Fruit fly (Drosophila melanogaster) whole organism, embryonic: ENCODE results near the gene RpL37-1.
A peak's percentile ranks its signal among the peaks of the same experiment; 100 is the strongest.

Experiments used
- Adf1 ChIP-seq: fragments of 200-800 bp; sonication (Bioruptor generic); IDR thresholded peaks from 2 replicates; pipeline ENCODE4 v1.3.6; 2022; ENCODE audit warnings: missing biosample characterization, missing genetic modification characterization
- CG1233 ChIP-seq: fragments of 200-800 bp; sonication (Bioruptor generic); optimal IDR thresholded peaks from 4 replicates; lab custom pipeline; 2018; ENCODE audit warnings: missing biosample characterization, mild to moderate bottlenecking, missing genetic modification characterization
- CG12391 ChIP-seq: fragments of 200-800 bp; sonication (Bioruptor generic); optimal IDR thresholded peaks from 3 replicates; lab custom pipeline; 2018; ENCODE audit warnings: missing biosample characterization, mild to moderate bottlenecking, missing genetic modification characterization, moderate library complexity
- CG13894 ChIP-seq: fragments of 200-800 bp; sonication (Bioruptor generic); optimal IDR thresholded peaks from 3 replicates; lab custom pipeline; 2018; ENCODE audit warnings: missing biosample characterization, mild to moderate bottlenecking, missing genetic modification characterization, moderate library complexity
- CG17385 ChIP-seq: fragments of 200-800 bp; sonication (Bioruptor generic); optimal IDR thresholded peaks from 3 replicates; lab custom pipeline; 2018; ENCODE audit warnings: missing biosample characterization, mild to moderate bottlenecking, missing genetic modification characterization
- CG17568 ChIP-seq: fragments of 200-800 bp; sonication (Bioruptor generic); optimal IDR thresholded peaks from 2 replicates; lab custom pipeline; 2018; ENCODE audit warnings: missing biosample characterization, mild to moderate bottlenecking, missing genetic modification characterization, moderate library complexity
- CG1792 ChIP-seq: fragments of 200-800 bp; sonication (Bioruptor generic); optimal IDR thresholded peaks from 2 replicates; lab custom pipeline; 2016; ENCODE audit warnings: missing biosample characterization, missing genetic modification characterization
- CG1832 ChIP-seq: fragments of 200-800 bp; sonication (Bioruptor generic); optimal IDR thresholded peaks from 2 replicates; lab custom pipeline; 2017; ENCODE audit warnings: missing biosample characterization, mild to moderate bottlenecking, missing genetic modification characterization, inconsistent platforms
- CG18764 ChIP-seq: fragments of 200-800 bp; sonication (Bioruptor generic); optimal IDR thresholded peaks from 3 replicates; lab custom pipeline; 2016; ENCODE audit warnings: missing biosample characterization, missing genetic modification characterization
- CG2120 ChIP-seq: fragments of 200-800 bp; sonication (Bioruptor generic); optimal IDR thresholded peaks from 3 replicates; lab custom pipeline; 2016; ENCODE audit warnings: missing biosample characterization, missing genetic modification characterization
- CG2202 ChIP-seq: fragments of 200-800 bp; sonication (Bioruptor generic); optimal IDR thresholded peaks from 2 replicates; lab custom pipeline; 2018; ENCODE audit warnings: missing biosample characterization, mild to moderate bottlenecking, missing genetic modification characterization
- CG32772 ChIP-seq: fragments of 200-800 bp; sonication (Bioruptor generic); IDR thresholded peaks from 2 replicates; pipeline ENCODE4 v1.3.6; 2022; ENCODE audit warnings: missing biosample characterization, missing genetic modification characterization
- CG4360 ChIP-seq: fragments of 200-800 bp; sonication (Bioruptor generic); IDR thresholded peaks from 2 replicates; pipeline ENCODE4 v1.3.6; 2022; ENCODE audit warnings: missing biosample characterization, missing genetic modification characterization
- CG5245 ChIP-seq: fragments of 200-800 bp; sonication (Bioruptor generic); optimal IDR thresholded peaks from 3 replicates; lab custom pipeline; 2016; ENCODE audit warnings: missing biosample characterization, missing genetic modification characterization
- CG5953 ChIP-seq: fragments of 200-800 bp; sonication (Bioruptor generic); IDR thresholded peaks from 2 replicates; pipeline ENCODE4 v1.3.6; 2022; ENCODE audit warnings: missing biosample characterization, missing genetic modification characterization
- CG6175 ChIP-seq: fragments of 200-800 bp; sonication (Bioruptor generic); IDR thresholded peaks from 3 replicates; pipeline ENCODE4 v1.3.6; 2022; ENCODE audit warnings: missing biosample characterization, missing genetic modification characterization
- CG6254 ChIP-seq: fragments of 200-800 bp; sonication (Bioruptor generic); optimal IDR thresholded peaks from 3 replicates; lab custom pipeline; 2017; ENCODE audit warnings: mild to moderate bottlenecking, missing biosample characterization, missing genetic modification reagents, missing genetic modification characterization
- CG6813 ChIP-seq: fragments of 200-800 bp; sonication (Bioruptor generic); optimal IDR thresholded peaks from 2 replicates; lab custom pipeline; 2017; ENCODE audit warnings: missing biosample characterization, missing genetic modification characterization, mild to moderate bottlenecking, moderate library complexity, missing genetic modification reagents
- CG7357 ChIP-seq: fragments of 200-800 bp; sonication (Bioruptor generic); IDR thresholded peaks from 3 replicates; pipeline ENCODE4 v1.3.6; 2022; ENCODE audit warnings: missing biosample characterization, missing genetic modification characterization
- CG8290 ChIP-seq, 3 experiments: fragments of 200-800 bp; sonication (Bioruptor generic); optimal IDR thresholded peaks; 2 replicates each; lab custom pipeline; 2016 to 2019; ENCODE audit warnings: missing biosample characterization in 3 of 3, missing genetic modification characterization in 3 of 3, mild to moderate bottlenecking in 2 of 3, moderate library complexity in 1 of 3
- CG9437 ChIP-seq: fragments of 200-800 bp; sonication (Bioruptor generic); optimal IDR thresholded peaks from 2 replicates; lab custom pipeline; 2018; ENCODE audit warnings: missing biosample characterization, mild to moderate bottlenecking, missing genetic modification characterization
- CTCF ChIP-seq: fragments of 200-800 bp; sonication (Bioruptor generic); optimal IDR thresholded peaks from 2 replicates; lab custom pipeline; 2017; ENCODE audit warnings: missing biosample characterization, mild to moderate bottlenecking, missing genetic modification characterization, moderate library complexity
- D19A ChIP-seq: fragments of 200-800 bp; optimal IDR thresholded peaks from 3 replicates; lab custom pipeline; 2019; ENCODE audit warnings: missing biosample characterization, mild to moderate bottlenecking, missing genetic modification characterization, moderate library complexity
- Dip3 ChIP-seq: fragments of 200-800 bp; sonication (Bioruptor generic); optimal IDR thresholded peaks from 3 replicates; lab custom pipeline; 2016; ENCODE audit warnings: missing biosample characterization, missing genetic modification characterization
- E2f1 ChIP-seq: fragments of 200-800 bp; sonication (Bioruptor generic); IDR thresholded peaks from 2 replicates; pipeline ENCODE4 v1.3.6; 2022; ENCODE audit warnings: missing biosample characterization, missing genetic modification characterization
- E2f2 ChIP-seq: fragments of 200-800 bp; sonication (Bioruptor generic); IDR thresholded peaks from 2 replicates; pipeline ENCODE4 v1.3.6; 2022; ENCODE audit warnings: missing biosample characterization, missing genetic modification characterization
- Eip74EF ChIP-seq, 2 experiments: fragments of 200-800 bp in 1 of 2; fragments of >200 bp in 1 of 2; sonication (Bioruptor generic) in 1 of 2; optimal IDR thresholded peaks; 2 replicates each; lab custom pipeline; 2017 to 2019; ENCODE audit warnings: missing biosample characterization in 2 of 2, missing genetic modification characterization in 2 of 2, mild to moderate bottlenecking in 1 of 2, moderate library complexity in 1 of 2
- GATAe ChIP-seq: fragments of 200-800 bp; sonication (Bioruptor generic); conservative IDR thresholded peaks from 2 replicates; pipeline ENCODE4 v1.3.6; 2022; ENCODE audit warnings: missing biosample characterization, missing genetic modification characterization
- Hmr ChIP-seq: fragments of 200-800 bp; sonication (Bioruptor generic); optimal IDR thresholded peaks from 3 replicates; lab custom pipeline; 2017; ENCODE audit warnings: mild to moderate bottlenecking, missing biosample characterization, missing genetic modification reagents, missing genetic modification characterization
- Opbp ChIP-seq: fragments of 200-800 bp; sonication (Bioruptor generic); IDR thresholded peaks from 3 replicates; pipeline ENCODE4 v1.3.6; 2022; ENCODE audit warnings: missing biosample characterization, missing genetic modification characterization; ENCODE audit not compliant: partially characterized antibody
- Sry-β ChIP-seq: fragments of 200-800 bp; sonication (Bioruptor generic); optimal IDR thresholded peaks from 2 replicates; lab custom pipeline; 2018; ENCODE audit warnings: missing biosample characterization, mild to moderate bottlenecking, missing genetic modification characterization, moderate library complexity
- Ssrp ChIP-seq: fragments of 200-800 bp; sonication (Bioruptor generic); optimal IDR thresholded peaks from 2 replicates; lab custom pipeline; 2018; ENCODE audit warnings: missing biosample characterization, mild to moderate bottlenecking, missing genetic modification characterization, moderate library complexity
- abd-A ChIP-seq: fragments of 200-800 bp; sonication (Bioruptor generic); optimal IDR thresholded peaks from 3 replicates; lab custom pipeline; 2019; ENCODE audit warnings: missing biosample characterization, mild to moderate bottlenecking, missing genetic modification characterization, moderate library complexity
- aop ChIP-seq: fragments of 200-800 bp; sonication (Bioruptor generic); IDR thresholded peaks from 2 replicates; pipeline ENCODE4 v1.3.6; 2022; ENCODE audit warnings: missing biosample characterization, missing genetic modification characterization
- ase ChIP-seq: fragments of 200-800 bp; sonication (Bioruptor generic); IDR thresholded peaks from 3 replicates; pipeline ENCODE4 v1.3.6; 2022; ENCODE audit warnings: missing biosample characterization, missing genetic modification characterization
- az2 ChIP-seq: fragments of 200-800 bp; sonication (Bioruptor generic); optimal IDR thresholded peaks from 3 replicates; lab custom pipeline; 2016; ENCODE audit warnings: missing biosample characterization, missing genetic modification characterization
- bowl ChIP-seq: fragments of 200-800 bp; sonication (Bioruptor generic); IDR thresholded peaks from 2 replicates; pipeline ENCODE4 v1.3.6; 2022; ENCODE audit warnings: missing biosample characterization, missing genetic modification characterization
- cas ChIP-seq: fragments of 200-800 bp; sonication (Bioruptor generic); IDR thresholded peaks from 2 replicates; pipeline ENCODE4 v1.3.6; 2022; ENCODE audit warnings: missing biosample characterization, missing genetic modification characterization
- chm ChIP-seq: fragments of 200-800 bp; sonication (Bioruptor generic); IDR thresholded peaks from 2 replicates; pipeline ENCODE4 v1.3.6; 2022; ENCODE audit warnings: missing biosample characterization, missing genetic modification characterization
- croc ChIP-seq: fragments of 200-800 bp; sonication (Bioruptor generic); conservative IDR thresholded peaks from 3 replicates; pipeline ENCODE4 v1.3.6; 2022; ENCODE audit warnings: missing biosample characterization, missing genetic modification characterization
- fd96Cb ChIP-seq: fragments of 200-800 bp; sonication (Bioruptor generic); optimal IDR thresholded peaks from 2 replicates; lab custom pipeline; 2018; ENCODE audit warnings: missing biosample characterization, mild to moderate bottlenecking, missing genetic modification characterization, moderate library complexity
- gfzf ChIP-seq: fragments of 200-800 bp; sonication (Bioruptor generic); optimal IDR thresholded peaks from 2 replicates; lab custom pipeline; 2016; ENCODE audit warnings: missing biosample characterization, mild to moderate bottlenecking, missing genetic modification characterization, moderate library complexity
- ham ChIP-seq: fragments of 200-800 bp; sonication (Bioruptor generic); IDR thresholded peaks from 2 replicates; pipeline ENCODE4 v1.3.6; 2022; ENCODE audit warnings: missing biosample characterization, missing genetic modification characterization
- lilli ChIP-seq: fragments of 200-800 bp; sonication (Bioruptor generic); optimal IDR thresholded peaks from 3 replicates; lab custom pipeline; 2016; ENCODE audit warnings: missing biosample characterization, missing genetic modification characterization
- nerfin-2 ChIP-seq: fragments of 200-800 bp; sonication (Bioruptor generic); IDR thresholded peaks from 2 replicates; pipeline ENCODE4 v1.3.6; 2022; ENCODE audit warnings: missing biosample characterization, missing genetic modification characterization; ENCODE audit not compliant: partially characterized antibody
- phol ChIP-seq: fragments of 200-800 bp; sonication (Bioruptor generic); optimal IDR thresholded peaks from 3 replicates; lab custom pipeline; 2018; ENCODE audit warnings: missing biosample characterization, mild to moderate bottlenecking, missing genetic modification characterization, moderate library complexity
- shn ChIP-seq: fragments of 200-800 bp; sonication (Bioruptor generic); optimal IDR thresholded peaks from 3 replicates; lab custom pipeline; 2016; ENCODE audit warnings: missing biosample characterization, missing genetic modification characterization
- unpg ChIP-seq: fragments of 200-800 bp; sonication (Bioruptor generic); optimal IDR thresholded peaks from 3 replicates; lab custom pipeline; 2018; ENCODE audit warnings: missing biosample characterization, mild to moderate bottlenecking, missing genetic modification characterization, moderate library complexity

Gene RpL37-1

dm6 chrX:15138994-15139863 lies at the start of gene RpL37-1 (continued):
- peak; percentile 76 for TF ChIP-seq Dip3 (GFP tag; lab: Kevin White, UChicago)
- peak; percentile 57 for TF ChIP-seq shn (GFP tag; lab: Kevin White, UChicago)
- TF ChIP-seq CG9437 (GFP tag; lab: Kevin White, UChicago): no peak
- peak; percentile 33 for TF ChIP-seq CG13894 (tag; lab: Kevin White, UChicago)
- TF ChIP-seq CG1832 (GFP tag; lab: Kevin White, UChicago): no peak
- TF ChIP-seq CG6254 (GFP tag; lab: Kevin White, UChicago): no peak
- TF ChIP-seq CG2120 (GFP tag; lab: Kevin White, UChicago): peak; percentile 60
- TF ChIP-seq bowl (GFP tag; lab: Robert Waterston, UW): no peak
- TF ChIP-seq CG1233 (GFP tag; lab: Kevin White, UChicago): peak; percentile 40
- TF ChIP-seq CG5245 (GFP tag; lab: Kevin White, UChicago): peak; percentile 32
- TF ChIP-seq CG6813 (GFP tag; lab: Kevin White, UChicago): peak; percentile 67
- TF ChIP-seq Hmr: peak; percentile 91
- TF ChIP-seq phol (tag; lab: Kevin White, UChicago): peak; percentile 76
- TF ChIP-seq ham (GFP tag; lab: Robert Waterston, UW): no peak
- TF ChIP-seq ase (GFP tag; lab: Robert Waterston, UW): peak; percentile 68
- no peak for TF ChIP-seq Adf1 (GFP tag; lab: Robert Waterston, UW)
- TF ChIP-seq CG17385 (GFP tag; lab: Kevin White, UChicago): peak; percentile 95
- TF ChIP-seq gfzf (GFP tag; lab: Kevin White, UChicago): peak; percentile 76
- no peak; the same call in 2 of the 3 replicates for TF ChIP-seq croc (GFP tag; lab: Robert Waterston, UW)
- TF ChIP-seq az2 (GFP tag; lab: Kevin White, UChicago): peak; percentile 52
- TF ChIP-seq Ssrp (tag; lab: Kevin White, UChicago): no peak
- TF ChIP-seq unpg (GFP tag; lab: Kevin White, UChicago): peak; percentile 57
- peak; percentile 18 for TF ChIP-seq Sry-β (GFP tag; lab: Kevin White, UChicago)
- no peak for TF ChIP-seq CG7357
- peak; percentile 54 for TF ChIP-seq E2f1 (GFP tag; lab: Robert Waterston, UW)
- peak; percentile 4; the same call in 1 of the 2 replicates for TF ChIP-seq CG4360 (GFP tag; lab: Robert Waterston, UW)
- TF ChIP-seq aop: 0 out of 2 replicates have a peak, but pooled peaks have one; percentile 30
- no peak for TF ChIP-seq abd-A (tag; lab: Kevin White, UChicago)
- TF ChIP-seq CG12391 (tag; lab: Kevin White, UChicago): peak; percentile 61
- peak; percentile 48 for TF ChIP-seq CG32772
- peak; percentile 41 for TF ChIP-seq CG18764 (GFP tag; lab: Kevin White, UChicago)
- TF ChIP-seq CG6175 (GFP tag; lab: Robert Waterston, UW): peak; percentile 58; the same call in 1 of the 3 replicates
- TF ChIP-seq CTCF (GFP tag; lab: Kevin White, UChicago): peak; percentile 95
- peak; percentile 84 for TF ChIP-seq chm (GFP tag; lab: Robert Waterston, UW)
- peak; percentile 96 for TF ChIP-seq D19A (tag; lab: Kevin White, UChicago)
- peak; percentile 56 for TF ChIP-seq CG2202 (tag; lab: Kevin White, UChicago)
- no peak for TF ChIP-seq CG5953 (GFP tag; lab: Robert Waterston, UW)
- TF ChIP-seq GATAe: no peak
- peak; percentile 48; the same call in 1 of the 2 replicates for TF ChIP-seq cas (GFP tag; lab: Robert Waterston, UW)
- TF ChIP-seq CG1792 (GFP tag; lab: Kevin White, UChicago): peak; percentile 68
- peak; percentile 78 for TF ChIP-seq Opbp (GFP tag; lab: Robert Waterston, UW)
- TF ChIP-seq E2f2 (GFP tag; lab: Robert Waterston, UW): peak; percentile 95
- peak; percentile 73 for TF ChIP-seq CG17568 (GFP tag; lab: Kevin White, UChicago)
- TF ChIP-seq fd96Cb: no peak
- peak; percentile 71 for TF ChIP-seq lilli (GFP tag; lab: Kevin White, UChicago)
- TF ChIP-seq Eip74EF (GFP tag; optimal IDR thresholded peaks at IDR 0.05; lab: Kevin White, UChicago): peak in 1 of 2 experiments; percentile 29
- TF ChIP-seq nerfin-2: peak; percentile 39; the same call in 1 of the 2 replicates
- TF ChIP-seq CG8290 (GFP tag; optimal IDR thresholded peaks at IDR 0.05; lab: Kevin White, UChicago): peak; percentile 32
- peak; percentile 48 to 66 for TF ChIP-seq CG8290 (tag; optimal IDR thresholded peaks at IDR 0.05; lab: Kevin White, UChicago)
